Fruit fly (Drosophila melanogaster) whole organism, prepupa: ENCODE results near the gene CG3505.

ENCODE experiments used
- Blimp-1 ChIP-seq: fragments of 200-800 bp; sonication (Bioruptor generic); optimal IDR thresholded peaks from 3 replicates; lab custom pipeline; 2017; ENCODE audit warnings: missing biosample characterization, missing genetic modification characterization, mild to moderate bottlenecking, moderate library complexity, missing genetic modification reagents
- CG10631 ChIP-seq: fragments of 200-800 bp; sonication (Bioruptor generic); optimal IDR thresholded peaks from 2 replicates; lab custom pipeline; 2016; ENCODE audit warnings: missing biosample characterization, missing genetic modification characterization
- CG10669 ChIP-seq: fragments of 200-800 bp; sonication (Bioruptor generic); optimal IDR thresholded peaks from 3 replicates; lab custom pipeline; 2018; ENCODE audit warnings: missing biosample characterization, mild to moderate bottlenecking, missing genetic modification characterization, moderate library complexity
- CG11294 ChIP-seq: fragments of 200-800 bp; sonication (Bioruptor generic); IDR thresholded peaks from 2 replicates; pipeline ENCODE4 v1.3.6; 2022; ENCODE audit warnings: missing biosample characterization, missing genetic modification characterization
- CG11762 ChIP-seq: fragments of 200-800 bp; sonication (Bioruptor generic); optimal IDR thresholded peaks from 3 replicates; lab custom pipeline; 2016; ENCODE audit warnings: missing biosample characterization, missing genetic modification characterization; ENCODE audit not compliant: insufficient read depth
- CG11902 ChIP-seq: fragments of 200-800 bp; sonication (Bioruptor generic); optimal IDR thresholded peaks from 3 replicates; lab custom pipeline; 2016; ENCODE audit warnings: missing biosample characterization, missing genetic modification characterization
- CG15336 ChIP-seq: fragments of 200-800 bp; sonication (Bioruptor generic); IDR thresholded peaks from 2 replicates; pipeline ENCODE4 v1.3.6; 2022; ENCODE audit warnings: missing biosample characterization, missing genetic modification characterization
- CG1621 ChIP-seq: fragments of 200-800 bp; sonication (Bioruptor generic); optimal IDR thresholded peaks from 3 replicates; lab custom pipeline; 2018; ENCODE audit warnings: missing biosample characterization, mild to moderate bottlenecking, missing genetic modification characterization
- CG3032 ChIP-seq: fragments of 200-800 bp; optimal IDR thresholded peaks from 2 replicates; lab custom pipeline; 2019; ENCODE audit warnings: missing biosample characterization, mild to moderate bottlenecking, missing genetic modification characterization, moderate library complexity
- CG31627 ChIP-seq: fragments of 200-800 bp; sonication (Bioruptor generic); optimal IDR thresholded peaks from 3 replicates; lab custom pipeline; 2016; ENCODE audit warnings: missing biosample characterization, missing genetic modification characterization
- CG32006 ChIP-seq: fragments of 200-800 bp; sonication (Bioruptor generic); optimal IDR thresholded peaks from 3 replicates; lab custom pipeline; 2017; ENCODE audit warnings: missing biosample characterization, mild to moderate bottlenecking, missing genetic modification characterization
- CG34406 ChIP-seq: fragments of 200-800 bp; sonication (Bioruptor generic); optimal IDR thresholded peaks from 3 replicates; lab custom pipeline; 2016; ENCODE audit warnings: missing biosample characterization, missing genetic modification characterization
- CG4318 ChIP-seq: fragments of 200-800 bp; sonication (Bioruptor generic); optimal IDR thresholded peaks from 3 replicates; lab custom pipeline; 2017; ENCODE audit warnings: missing biosample characterization, mild to moderate bottlenecking, missing genetic modification characterization
- CG6163 ChIP-seq: fragments of 200-800 bp; sonication (Bioruptor generic); IDR thresholded peaks from 3 replicates; pipeline ENCODE4 v1.3.6; 2022; ENCODE audit warnings: missing biosample characterization, missing genetic modification characterization
- CG6276 ChIP-seq: fragments of 200-800 bp; sonication (Bioruptor generic); optimal IDR thresholded peaks from 2 replicates; lab custom pipeline; 2017; ENCODE audit warnings: missing biosample characterization, mild to moderate bottlenecking, missing genetic modification characterization
- CG6792 ChIP-seq: fragments of 200-800 bp; sonication (Bioruptor generic); optimal IDR thresholded peaks from 3 replicates; lab custom pipeline; 2016; ENCODE audit warnings: missing biosample characterization, missing genetic modification characterization
- CG6854 ChIP-seq: fragments of 200-800 bp; sonication (Bioruptor generic); optimal IDR thresholded peaks from 2 replicates; lab custom pipeline; 2017; ENCODE audit warnings: missing biosample characterization, mild to moderate bottlenecking, missing genetic modification characterization
- CG7368 ChIP-seq: fragments of 200-800 bp; sonication (Bioruptor generic); optimal IDR thresholded peaks from 3 replicates; lab custom pipeline; 2016; ENCODE audit warnings: missing biosample characterization, missing genetic modification characterization
- CG8119 ChIP-seq: fragments of 200-800 bp; sonication (Bioruptor generic); IDR thresholded peaks from 3 replicates; pipeline ENCODE4 v1.3.6; 2022; ENCODE audit warnings: missing biosample characterization, missing genetic modification characterization
- CG8632 ChIP-seq: fragments of 200-800 bp; sonication (Bioruptor generic); optimal IDR thresholded peaks from 3 replicates; lab custom pipeline; 2016; ENCODE audit warnings: missing biosample characterization, missing genetic modification characterization
- CG9139 ChIP-seq: fragments of 200-800 bp; sonication (Bioruptor generic); optimal IDR thresholded peaks from 3 replicates; lab custom pipeline; 2017; ENCODE audit warnings: missing biosample characterization, mild to moderate bottlenecking, missing genetic modification characterization
- Eip93F ChIP-seq: fragments of 200-800 bp; sonication (Bioruptor generic); optimal IDR thresholded peaks from 2 replicates; lab custom pipeline; 2016; ENCODE audit warnings: missing biosample characterization, mild to moderate bottlenecking, missing genetic modification characterization
- Ets21C ChIP-seq: fragments of 200-800 bp; sonication (Bioruptor generic); optimal IDR thresholded peaks from 3 replicates; lab custom pipeline; 2016; ENCODE audit warnings: missing biosample characterization, missing genetic modification characterization
- Ets96B ChIP-seq: fragments of 200-800 bp; optimal IDR thresholded peaks from 2 replicates; lab custom pipeline; 2019; ENCODE audit warnings: missing biosample characterization, mild to moderate bottlenecking, missing genetic modification characterization, moderate library complexity
- Hr39 ChIP-seq: fragments of 200-800 bp; sonication (Bioruptor generic); optimal IDR thresholded peaks from 2 replicates; lab custom pipeline; 2016; ENCODE audit warnings: missing biosample characterization, missing genetic modification characterization
- Hr4 ChIP-seq: fragments of 200-800 bp; sonication (Bioruptor generic); optimal IDR thresholded peaks from 3 replicates; lab custom pipeline; 2016; ENCODE audit warnings: missing biosample characterization, missing genetic modification characterization
- Lpt ChIP-seq: fragments of 200-800 bp; sonication (Bioruptor generic); optimal IDR thresholded peaks from 3 replicates; lab custom pipeline; 2016; ENCODE audit warnings: missing biosample characterization, missing genetic modification characterization
- Met ChIP-seq: fragments of 200-800 bp; sonication (Bioruptor generic); optimal IDR thresholded peaks from 3 replicates; lab custom pipeline; 2016; ENCODE audit warnings: missing biosample characterization, missing genetic modification characterization
- OdsH ChIP-seq: fragments of 200-800 bp; sonication (Bioruptor generic); optimal IDR thresholded peaks from 3 replicates; lab custom pipeline; 2016; ENCODE audit warnings: missing biosample characterization, missing genetic modification characterization
- Sox102F ChIP-seq: fragments of 200-800 bp; sonication (Bioruptor generic); optimal IDR thresholded peaks from 2 replicates; lab custom pipeline; 2016; ENCODE audit warnings: missing biosample characterization, mild to moderate bottlenecking, missing genetic modification characterization
- Sox14 ChIP-seq: fragments of 200-800 bp; sonication (Bioruptor generic); optimal IDR thresholded peaks from 3 replicates; lab custom pipeline; 2016; ENCODE audit warnings: missing biosample characterization, missing genetic modification characterization
- achi ChIP-seq: fragments of 200-800 bp; sonication (Bioruptor generic); optimal IDR thresholded peaks from 3 replicates; lab custom pipeline; 2016; ENCODE audit warnings: missing biosample characterization, missing genetic modification characterization
- cyc ChIP-seq: fragments of 200-800 bp; sonication (Bioruptor generic); optimal IDR thresholded peaks from 3 replicates; lab custom pipeline; 2016; ENCODE audit warnings: missing biosample characterization, missing genetic modification characterization
- dac ChIP-seq: fragments of 200-800 bp; sonication (Bioruptor generic); optimal IDR thresholded peaks from 2 replicates; lab custom pipeline; 2017; ENCODE audit warnings: missing biosample characterization, mild to moderate bottlenecking, missing genetic modification characterization
- dsx ChIP-seq: fragments of 200-800 bp; optimal IDR thresholded peaks from 3 replicates; lab custom pipeline; 2019; ENCODE audit warnings: missing biosample characterization, mild to moderate bottlenecking, missing genetic modification characterization, moderate library complexity; ENCODE audit not compliant: poor library complexity, severe bottlenecking
- fd85E ChIP-seq: fragments of 200-800 bp; sonication (Bioruptor generic); optimal IDR thresholded peaks from 3 replicates; lab custom pipeline; 2016; ENCODE audit warnings: missing biosample characterization, missing genetic modification characterization
- net ChIP-seq: fragments of 200-800 bp; sonication (Bioruptor generic); optimal IDR thresholded peaks from 3 replicates; lab custom pipeline; 2016; ENCODE audit warnings: missing biosample characterization, missing genetic modification characterization
- pdm3 ChIP-seq: fragments of 200-800 bp; sonication (Bioruptor generic); optimal IDR thresholded peaks from 3 replicates; lab custom pipeline; 2016; ENCODE audit warnings: missing biosample characterization, missing genetic modification characterization
- salr ChIP-seq, 2 experiments: fragments of 200-800 bp; sonication (Bioruptor generic); optimal IDR thresholded peaks; 3 replicates each; lab custom pipeline; 2016 to 2018; ENCODE audit warnings: missing biosample characterization in 2 of 2, missing genetic modification characterization in 2 of 2, mild to moderate bottlenecking in 1 of 2
- ss ChIP-seq, 2 experiments: fragments of 200-800 bp; sonication (Bioruptor generic); optimal IDR thresholded peaks; 2 replicates in 1 of 2; 3 replicates in 1 of 2; lab custom pipeline; 2017 to 2018; ENCODE audit warnings: mild to moderate bottlenecking in 2 of 2, missing biosample characterization in 2 of 2, missing genetic modification characterization in 2 of 2, moderate library complexity in 1 of 2
- svp ChIP-seq: fragments of 200-800 bp; sonication (Bioruptor generic); peaks from one replicate; lab custom pipeline; 2016; ENCODE audit warnings: missing biosample characterization, missing genetic modification characterization
- topi ChIP-seq: fragments of 200-800 bp; sonication (Bioruptor generic); optimal IDR thresholded peaks from 3 replicates; lab custom pipeline; 2016; ENCODE audit warnings: missing biosample characterization, missing genetic modification characterization
- vri ChIP-seq: fragments of 200-800 bp; sonication (Bioruptor generic); optimal IDR thresholded peaks from 3 replicates; lab custom pipeline; 2016; ENCODE audit warnings: missing biosample characterization, mild to moderate bottlenecking, missing genetic modification characterization

Gene CG3505

DNA sequence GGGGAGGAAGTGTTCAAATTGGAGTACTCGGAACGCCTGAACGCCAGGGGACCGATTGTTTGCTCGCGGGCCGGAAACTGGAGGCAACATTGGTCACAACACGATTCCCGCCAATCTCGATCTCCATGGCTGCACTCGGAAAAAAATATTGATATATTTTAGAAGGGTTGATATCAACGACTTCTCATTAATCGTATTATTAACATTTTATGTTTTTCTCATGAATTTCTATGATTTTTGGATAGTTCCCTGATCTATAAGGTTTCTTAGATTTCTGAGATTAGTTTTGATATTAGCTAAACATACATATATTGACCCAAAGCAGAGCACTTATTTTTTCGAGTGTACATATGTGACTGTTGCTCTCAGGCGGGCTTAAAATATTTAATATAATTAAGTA lies 25.3 kb upstream of the CG3505 start (continued):
- TF ChIP-seq vri (GFP tag; lab: Kevin White, UChicago), result no peak
- TF ChIP-seq Hr4, result peak; percentile 33
- no peak for TF ChIP-seq CG11902 (GFP tag; lab: Kevin White, UChicago)
- TF ChIP-seq CG8119, result no peak
- no peak for TF ChIP-seq pdm3
- no peak for TF ChIP-seq Sox14 (GFP tag; lab: Kevin White, UChicago)
- TF ChIP-seq CG10631 (GFP tag; lab: Kevin White, UChicago), result peak; percentile 1
- TF ChIP-seq CG15336, result no peak
- peak; percentile 41 for TF ChIP-seq CG32006 (GFP tag; lab: Kevin White, UChicago)
- no peak for TF ChIP-seq dsx (GFP tag; lab: Kevin White, UChicago)
- no peak for TF ChIP-seq ss (GFP tag; optimal IDR thresholded peaks at IDR 0.05; lab: Kevin White, UChicago)

dm6 chr3R:14642463-14642862 lies 14.8 kb upstream of the CG3505 start, which contains the start of gene CG7886:
Gene CG7886 (minus strand): TSS chr3R:14642563.
- no peak for TF ChIP-seq Ets96B
- TF ChIP-seq CG9139, result no peak
- no peak for TF ChIP-seq Ets21C (GFP tag; lab: Kevin White, UChicago)
- no peak for TF ChIP-seq salr (GFP tag; optimal IDR thresholded peaks at IDR 0.05; lab: Kevin White, UChicago)
- TF ChIP-seq CG10669 (GFP tag; lab: Kevin White, UChicago), result no peak
- no peak for TF ChIP-seq CG10631 (GFP tag; lab: Kevin White, UChicago)
- no peak for TF ChIP-seq Hr39 (GFP tag; lab: Kevin White, UChicago)
- no peak for TF ChIP-seq Sox102F (GFP tag; lab: Kevin White, UChicago)
- no peak for TF ChIP-seq vri (GFP tag; lab: Kevin White, UChicago)
- TF ChIP-seq CG31627 (GFP tag; lab: Kevin White, UChicago), result no peak
- no peak for TF ChIP-seq CG6276 (GFP tag; lab: Kevin White, UChicago)
- TF ChIP-seq cyc (GFP tag; lab: Kevin White, UChicago), result no peak
- TF ChIP-seq CG7368 (GFP tag; lab: Kevin White, UChicago), result no peak
- no peak for TF ChIP-seq achi
- TF ChIP-seq Met (GFP tag; lab: Kevin White, UChicago), result no peak
- no peak for TF ChIP-seq fd85E
- TF ChIP-seq ss (GFP tag; optimal IDR thresholded peaks at IDR 0.05; lab: Kevin White, UChicago), result no peak

dm6 chr3R:14649307-14650239 lies 7.7 kb upstream of the CG3505 start:
- TF ChIP-seq CG3032 (tag; lab: Kevin White, UChicago) (peak; percentile 70), pdm3 (peak; percentile 82), dac (GFP tag; lab: Kevin White, UChicago) (peak; percentile 75), Ets21C (GFP tag; lab: Kevin White, UChicago) (peak; percentile 78), Blimp-1 (peak; percentile 55), Eip93F (peak; percentile 67), CG4318 (GFP tag; lab: Kevin White, UChicago) (no peak), net (GFP tag; lab: Kevin White, UChicago) (peak; percentile 75), CG15336 (peak; percentile 86), cyc (GFP tag; lab: Kevin White, UChicago) (peak; percentile 74), CG10669 (GFP tag; lab: Kevin White, UChicago) (peak; percentile 71), Lpt (GFP tag; lab: Kevin White, UChicago) (peak; percentile 72), vri (GFP tag; lab: Kevin White, UChicago) (peak; percentile 90), CG31627 (GFP tag; lab: Kevin White, UChicago) (peak; percentile 85), Sox14 (GFP tag; lab: Kevin White, UChicago) (peak; percentile 85), CG6854 (GFP tag; lab: Kevin White, UChicago) (peak; percentile 73), OdsH (GFP tag; lab: Kevin White, UChicago) (peak; percentile 86), topi (peak; percentile 87), CG8632 (peak; percentile 81), Hr39 (GFP tag; lab: Kevin White, UChicago) (peak; percentile 81), CG6792 (GFP tag; lab: Kevin White, UChicago) (peak; percentile 84), CG11762 (GFP tag; lab: Kevin White, UChicago) (peak; percentile 49), CG11294 (peak; percentile 73), achi (peak; percentile 81), CG1621 (tag; lab: Kevin White, UChicago) (peak; percentile 58), CG34406 (peak; percentile 83), CG11902 (GFP tag; lab: Kevin White, UChicago) (peak; percentile 32), CG6163 (GFP tag; lab: Robert Waterston, UW) (peak; percentile 70), Sox102F (GFP tag; lab: Kevin White, UChicago) (peak; percentile 84), svp (GFP tag; lab: Kevin White, UChicago) (peak; percentile 90), Ets96B (peak; percentile 70), Met (GFP tag; lab: Kevin White, UChicago) (peak; percentile 92)
